Worm (Caenorhabditis elegans) whole organism, young adult: Measurements from ENCODE around the gene F26G1.2.

ENCODE experiments used
- F52B5.7 ChIP-seq: sonication (generic microtip); optimal IDR thresholded peaks from 2 replicates; lab custom pipeline; 2016; ENCODE audit warnings: mild to moderate bottlenecking, missing genetic modification characterization, missing compliant biosample characterization
- F55B11.4 ChIP-seq: sonication (generic microtip); optimal IDR thresholded peaks from 2 replicates; lab custom pipeline; 2016; ENCODE audit warnings: missing compliant biosample characterization, missing genetic modification characterization, borderline replicate concordance; ENCODE audit not compliant: insufficient read depth
- Y79H2A.3 ChIP-seq: fragments of 200-800 bp; sonication (Bioruptor generic); conservative IDR thresholded peaks from 2 replicates; pipeline ENCODE4 v1.3.6; 2022; ENCODE audit warnings: missing genetic modification reagents, missing genetic modification characterization, missing compliant biosample characterization
- aptf-3 ChIP-seq: fragments of 200-800 bp; sonication (Bioruptor generic); IDR thresholded peaks from 2 replicates; pipeline ENCODE4 v1.3.6; 2022; ENCODE audit warnings: missing genetic modification characterization, missing compliant biosample characterization
- atf-7 ChIP-seq: sonication (generic microtip); optimal IDR thresholded peaks from 2 replicates; lab custom pipeline; 2017; ENCODE audit warnings: mild to moderate bottlenecking, missing genetic modification characterization, missing compliant biosample characterization
- athp-1 ChIP-seq: sonication (generic microtip); optimal IDR thresholded peaks from 2 replicates; lab custom pipeline; 2017; ENCODE audit warnings: mild to moderate bottlenecking, missing genetic modification characterization, missing compliant biosample characterization
- ceh-100 ChIP-seq: fragments of 200-800 bp; sonication (Bioruptor generic); IDR thresholded peaks from 2 replicates; pipeline ENCODE4 v1.3.6; 2022; ENCODE audit warnings: missing genetic modification reagents, missing genetic modification characterization, missing compliant biosample characterization
- ceh-40 ChIP-seq: fragments of 200-800 bp; sonication (Bioruptor generic); IDR thresholded peaks from 2 replicates; pipeline ENCODE4 v1.3.6; 2022; ENCODE audit warnings: missing genetic modification characterization, missing compliant biosample characterization
- ekl-4 ChIP-seq: fragments of 200-800 bp; sonication (Bioruptor generic); IDR thresholded peaks from 2 replicates; pipeline ENCODE4 v1.3.6; 2022; ENCODE audit warnings: missing genetic modification reagents, missing genetic modification characterization, missing compliant biosample characterization
- lsy-27 ChIP-seq: sonication (generic microtip); optimal IDR thresholded peaks from 2 replicates; lab custom pipeline; 2017; ENCODE audit warnings: missing genetic modification characterization, mild to moderate bottlenecking, missing compliant biosample characterization, antibody characterized with exemption, missing genotype, borderline replicate concordance; ENCODE audit not compliant: insufficient read depth
- mcd-1 ChIP-seq: fragments of 200-800 bp; sonication (Bioruptor generic); IDR thresholded peaks from 2 replicates; pipeline ENCODE4 v1.3.6; 2022; ENCODE audit warnings: missing genetic modification reagents, missing genetic modification characterization, missing compliant biosample characterization
- pha-4 ChIP-seq: fragments of 150-350 bp; sonication (generic microtip); optimal IDR thresholded peaks from 2 replicates; lab custom pipeline; 2014; ENCODE audit warnings: missing biosample characterization, missing genetic modification reagents, missing genetic modification characterization
- tbx-9 ChIP-seq: sonication (generic microtip); optimal IDR thresholded peaks from 2 replicates; lab custom pipeline; 2016; ENCODE audit warnings: borderline replicate concordance, missing genetic modification characterization, inconsistent platforms, missing compliant biosample characterization
- unc-62 ChIP-seq: fragments of 150-350 bp; optimal IDR thresholded peaks from 2 replicates; lab custom pipeline; 2014; ENCODE audit warnings: missing biosample characterization, missing genetic modification reagents, missing genetic modification characterization
- ztf-25 ChIP-seq: fragments of 200-800 bp; sonication (Bioruptor generic); IDR thresholded peaks from 2 replicates; pipeline ENCODE4 v1.3.6; 2022; ENCODE audit warnings: missing genetic modification reagents, missing genetic modification characterization, missing compliant biosample characterization
- ztf-3 ChIP-seq: fragments of 200-800 bp; sonication (Bioruptor generic); optimal IDR thresholded peaks from 2 replicates; lab custom pipeline; 2018; ENCODE audit warnings: mild to moderate bottlenecking, missing genetic modification characterization, missing compliant biosample characterization

The F26G1.2 gene

ce11 chrII:4806261-4806660 is 43.4 kb downstream of the F26G1.2 start:
- TF ChIP-seq ekl-4 (no peak), ztf-25 (GFP tag; lab: Robert Waterston, UW) (no peak), F55B11.4 (tag; lab: Kevin White, UChicago) (no peak), pha-4 (tag; lab: Kevin White, UChicago) (no peak), aptf-3 (no peak), Y79H2A.3 (GFP tag; lab: Robert Waterston, UW) (no peak), tbx-9 (tag; lab: Kevin White, UChicago) (no peak), unc-62 (GFP tag; lab: Kevin White, UChicago) (no peak), ztf-3 (GFP tag; lab: Kevin White, UChicago) (no peak)

DNA sequence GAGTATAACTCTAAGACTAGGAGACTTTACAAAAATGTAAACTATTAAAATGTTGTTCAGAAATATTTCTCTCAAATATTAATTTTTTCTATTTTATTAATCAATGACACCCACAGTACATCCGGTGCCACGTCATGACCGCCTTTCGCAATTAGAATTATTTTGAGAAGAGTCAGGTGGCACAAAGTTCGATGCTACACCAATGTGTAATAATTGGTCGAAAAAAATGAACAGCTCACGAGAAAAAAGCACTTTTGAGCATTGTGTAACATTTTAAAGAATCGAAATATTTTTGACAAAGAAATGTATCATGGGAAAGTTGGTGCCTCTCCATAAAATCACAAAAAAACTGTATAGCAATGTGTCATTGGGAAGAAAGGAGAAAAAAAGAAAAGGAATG is 43.8 kb downstream of the F26G1.2 start:
- TF ChIP-seq atf-7 (tag; lab: Kevin White, UChicago) (no peak), ceh-100 (no peak), F52B5.7 (tag; lab: Kevin White, UChicago) (no peak), mcd-1 (GFP tag; lab: Robert Waterston, UW) (no peak)

- TF ChIP-seq athp-1 (tag; lab: Kevin White, UChicago) (no peak), ceh-40 (GFP tag; lab: Robert Waterston, UW) (no peak), Y79H2A.3 (GFP tag; lab: Robert Waterston, UW) (no peak), lsy-27 (tag; lab: Kevin White, UChicago) (no peak)
These were observed 49.1 kb downstream of the F26G1.2 start, which contains the start of gene rig-6 for ce11 chrII:4811986-4812385. Gene rig-6 (minus strand): TSS chrII:4812086.
